Worm (Caenorhabditis elegans) whole organism, young adult: ENCODE measurements around the gene clec-202.

Source experiments
- F10E7.11 ChIP-seq: sonication (generic microtip); optimal IDR thresholded peaks from 2 replicates; lab custom pipeline; 2017; ENCODE audit warnings: mild to moderate bottlenecking, missing genetic modification characterization, moderate library complexity, missing compliant biosample characterization
- F33H1.4 ChIP-seq: fragments of 200-800 bp; sonication (Bioruptor generic); IDR thresholded peaks from 2 replicates; pipeline ENCODE4 v1.3.6; 2022; ENCODE audit warnings: missing genetic modification reagents, missing genetic modification characterization, missing compliant biosample characterization
- F37B4.10 ChIP-seq: fragments of 200-800 bp; sonication (Bioruptor generic); IDR thresholded peaks from 2 replicates; pipeline ENCODE4 v1.3.6; 2022; ENCODE audit warnings: missing genetic modification characterization, missing compliant biosample characterization
- F57C9.4 ChIP-seq: sonication (generic microtip); optimal IDR thresholded peaks from 2 replicates; lab custom pipeline; 2017; ENCODE audit warnings: mild to moderate bottlenecking, missing genetic modification characterization, missing compliant biosample characterization
- Y53G8AR.9 ChIP-seq: fragments of 200-800 bp; sonication (Bioruptor generic); conservative IDR thresholded peaks from 2 replicates; pipeline ENCODE4 v1.3.6; 2022; ENCODE audit warnings: missing genetic modification reagents, missing genetic modification characterization, missing compliant biosample characterization
- Y56A3A.18 ChIP-seq: fragments of 200-800 bp; sonication (Bioruptor generic); IDR thresholded peaks from 2 replicates; pipeline ENCODE4 v1.3.6; 2022; ENCODE audit warnings: missing genetic modification reagents, missing genetic modification characterization, missing compliant biosample characterization
- Y79H2A.3 ChIP-seq: fragments of 200-800 bp; sonication (Bioruptor generic); conservative IDR thresholded peaks from 2 replicates; pipeline ENCODE4 v1.3.6; 2022; ENCODE audit warnings: missing genetic modification reagents, missing genetic modification characterization, missing compliant biosample characterization
- Y95B8A.8 ChIP-seq: fragments of 200-800 bp; sonication (Bioruptor generic); IDR thresholded peaks from 2 replicates; pipeline ENCODE4 v1.3.6; 2022; ENCODE audit warnings: missing genetic modification reagents, missing genetic modification characterization, missing compliant biosample characterization
- ZK185.1 ChIP-seq: sonication (generic microtip); optimal IDR thresholded peaks from 2 replicates; lab custom pipeline; 2016; ENCODE audit warnings: mild to moderate bottlenecking, missing genetic modification characterization, missing compliant biosample characterization; ENCODE audit not compliant: poor library complexity, severe bottlenecking
- aptf-3 ChIP-seq: fragments of 200-800 bp; sonication (Bioruptor generic); IDR thresholded peaks from 2 replicates; pipeline ENCODE4 v1.3.6; 2022; ENCODE audit warnings: missing genetic modification characterization, missing compliant biosample characterization
- atf-7 ChIP-seq: sonication (generic microtip); optimal IDR thresholded peaks from 2 replicates; lab custom pipeline; 2017; ENCODE audit warnings: mild to moderate bottlenecking, missing genetic modification characterization, missing compliant biosample characterization
- athp-1 ChIP-seq: sonication (generic microtip); optimal IDR thresholded peaks from 2 replicates; lab custom pipeline; 2017; ENCODE audit warnings: mild to moderate bottlenecking, missing genetic modification characterization, missing compliant biosample characterization
- attf-6 ChIP-seq: fragments of 200-800 bp; sonication (Bioruptor generic); IDR thresholded peaks from 2 replicates; pipeline ENCODE4 v1.3.6; 2022; ENCODE audit warnings: missing genetic modification reagents, missing genetic modification characterization, missing compliant biosample characterization
- ceh-27 ChIP-seq: fragments of 200-800 bp; sonication (Bioruptor generic); optimal IDR thresholded peaks from 2 replicates; lab custom pipeline; 2018; ENCODE audit warnings: mild to moderate bottlenecking, missing genetic modification characterization, moderate library complexity, missing compliant biosample characterization
- ceh-40 ChIP-seq: fragments of 200-800 bp; sonication (Bioruptor generic); IDR thresholded peaks from 2 replicates; pipeline ENCODE4 v1.3.6; 2022; ENCODE audit warnings: missing genetic modification characterization, missing compliant biosample characterization
- ceh-91 ChIP-seq: fragments of 200-800 bp; sonication (Bioruptor generic); IDR thresholded peaks from 2 replicates; pipeline ENCODE4 v1.3.6; 2022; ENCODE audit warnings: missing genetic modification reagents, missing genetic modification characterization, missing compliant biosample characterization
- dpff-1 ChIP-seq: sonication (generic microtip); optimal IDR thresholded peaks from 2 replicates; lab custom pipeline; 2017; ENCODE audit warnings: mild to moderate bottlenecking, missing genetic modification characterization, missing compliant biosample characterization
- ekl-4 ChIP-seq: fragments of 200-800 bp; sonication (Bioruptor generic); IDR thresholded peaks from 2 replicates; pipeline ENCODE4 v1.3.6; 2022; ENCODE audit warnings: missing genetic modification reagents, missing genetic modification characterization, missing compliant biosample characterization
- hrde-1 ChIP-seq: sonication (generic microtip); optimal IDR thresholded peaks from 2 replicates; lab custom pipeline; 2016; ENCODE audit warnings: missing genetic modification characterization, mild to moderate bottlenecking, missing compliant biosample characterization, moderate library complexity, missing genotype, missing genetic modification reagents, borderline replicate concordance
- lin-40 ChIP-seq: sonication (generic microtip); optimal IDR thresholded peaks from 2 replicates; lab custom pipeline; 2016; ENCODE audit warnings: missing genetic modification characterization, mild to moderate bottlenecking, missing compliant biosample characterization, missing genotype, missing genetic modification reagents
- lsl-1 ChIP-seq: fragments of 200-800 bp; sonication (Bioruptor generic); optimal IDR thresholded peaks from 2 replicates; lab custom pipeline; 2018; ENCODE audit warnings: mild to moderate bottlenecking, missing genetic modification characterization, moderate library complexity, missing compliant biosample characterization
- madf-6 ChIP-seq: fragments of 200-800 bp; sonication (Bioruptor generic); IDR thresholded peaks from 2 replicates; pipeline ENCODE4 v1.3.6; 2022; ENCODE audit warnings: missing genetic modification reagents, missing genetic modification characterization, missing compliant biosample characterization
- mel-28 ChIP-seq: sonication (generic microtip); optimal IDR thresholded peaks from 2 replicates; lab custom pipeline; 2016; ENCODE audit warnings: borderline replicate concordance, mild to moderate bottlenecking, missing genetic modification characterization, missing compliant biosample characterization
- mxl-1 ChIP-seq: sonication (generic microtip); optimal IDR thresholded peaks from 2 replicates; lab custom pipeline; 2016; ENCODE audit warnings: missing genetic modification characterization, missing compliant biosample characterization
- nfya-1 ChIP-seq: sonication (generic microtip); optimal IDR thresholded peaks from 2 replicates; lab custom pipeline; 2017; ENCODE audit warnings: antibody characterized with exemption, missing compliant biosample characterization, missing genetic modification characterization, borderline replicate concordance; ENCODE audit not compliant: insufficient read depth
- nfya-2 ChIP-seq: fragments of 200-800 bp; sonication (Bioruptor generic); IDR thresholded peaks from 2 replicates; pipeline ENCODE4 v1.3.6; 2022; ENCODE audit warnings: missing genetic modification reagents, missing genetic modification characterization, missing compliant biosample characterization
- rcor-1 ChIP-seq: fragments of 200-800 bp; sonication (Bioruptor generic); IDR thresholded peaks from 2 replicates; pipeline ENCODE4 v1.3.6; 2022; ENCODE audit warnings: missing genetic modification reagents, missing genetic modification characterization, missing compliant biosample characterization
- sdz-38 ChIP-seq: sonication (generic microtip); optimal IDR thresholded peaks from 2 replicates; lab custom pipeline; 2016; ENCODE audit warnings: missing genotype, missing genetic modification characterization, missing compliant biosample characterization
- snpc-4 ChIP-seq, 5 experiments: fragments of 150-350 bp in 1 of 5; sonication (generic microtip) in 4 of 5; optimal IDR thresholded peaks; 2 replicates each; lab custom pipeline; 2014 to 2018; ENCODE audit warnings: missing genetic modification characterization in 5 of 5, missing biosample characterization in 3 of 5, antibody characterized with exemption in 2 of 5, mild to moderate bottlenecking in 2 of 5, missing compliant biosample characterization in 2 of 5, missing genotype in 2 of 5, moderate library complexity in 2 of 5, missing genetic modification reagents in 1 of 5
- somi-1 ChIP-seq: fragments of 200-800 bp; sonication (Bioruptor generic); optimal IDR thresholded peaks from 2 replicates; lab custom pipeline; 2018; ENCODE audit warnings: mild to moderate bottlenecking, missing genetic modification characterization, missing compliant biosample characterization
- ztf-18 ChIP-seq: sonication (generic microtip); optimal IDR thresholded peaks from 2 replicates; lab custom pipeline; 2016; ENCODE audit warnings: missing genotype, mild to moderate bottlenecking, missing genetic modification characterization, missing compliant biosample characterization
- ztf-26 ChIP-seq: sonication (generic microtip); optimal IDR thresholded peaks from 2 replicates; lab custom pipeline; 2017; ENCODE audit warnings: missing genetic modification characterization, missing compliant biosample characterization
- ztf-28 ChIP-seq: fragments of 200-800 bp; sonication (Bioruptor generic); IDR thresholded peaks from 2 replicates; pipeline ENCODE4 v1.3.6; 2022; ENCODE audit warnings: missing genetic modification reagents, missing genetic modification characterization, missing compliant biosample characterization
- ztf-3 ChIP-seq: fragments of 200-800 bp; sonication (Bioruptor generic); optimal IDR thresholded peaks from 2 replicates; lab custom pipeline; 2018; ENCODE audit warnings: mild to moderate bottlenecking, missing genetic modification characterization, missing compliant biosample characterization

Gene clec-202

DNA sequence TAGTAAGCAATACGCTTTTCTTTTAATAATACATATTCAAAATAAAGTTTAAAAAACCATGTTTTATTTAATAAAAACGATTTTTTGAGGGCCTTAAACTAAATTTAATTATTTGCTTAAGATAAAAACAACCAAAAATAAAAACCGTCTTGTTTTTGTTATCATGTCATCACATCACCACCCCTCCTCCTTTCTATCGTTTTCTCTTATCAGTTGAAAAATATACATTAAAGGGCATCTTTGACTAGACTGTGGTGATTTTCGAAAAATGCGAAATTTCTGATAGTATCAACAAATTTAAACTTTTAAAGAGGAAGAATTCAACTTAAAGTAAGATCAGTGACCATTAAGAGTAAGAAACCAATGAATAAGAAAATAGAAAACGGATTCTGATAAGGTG lies 44.9 kb downstream of the clec-202 start:
- TF ChIP-seq F57C9.4 (tag; lab: Kevin White, UChicago) = no peak
- TF ChIP-seq aptf-3 (GFP tag; lab: Robert Waterston, UW) = no peak
- TF ChIP-seq ZK185.1 = no peak
- TF ChIP-seq athp-1 = no peak
- TF ChIP-seq Y95B8A.8 (GFP tag; lab: Robert Waterston, UW) = no peak
- TF ChIP-seq ztf-3 = no peak
- no peak for TF ChIP-seq dpff-1 (tag; lab: Kevin White, UChicago)
- no peak for TF ChIP-seq madf-6 (GFP tag; lab: Robert Waterston, UW)
- no peak for TF ChIP-seq F33H1.4
- TF ChIP-seq ceh-91 (GFP tag; lab: Robert Waterston, UW) = no peak
- TF ChIP-seq nfya-1 (tag; lab: Kevin White, UChicago) = no peak

DNA sequence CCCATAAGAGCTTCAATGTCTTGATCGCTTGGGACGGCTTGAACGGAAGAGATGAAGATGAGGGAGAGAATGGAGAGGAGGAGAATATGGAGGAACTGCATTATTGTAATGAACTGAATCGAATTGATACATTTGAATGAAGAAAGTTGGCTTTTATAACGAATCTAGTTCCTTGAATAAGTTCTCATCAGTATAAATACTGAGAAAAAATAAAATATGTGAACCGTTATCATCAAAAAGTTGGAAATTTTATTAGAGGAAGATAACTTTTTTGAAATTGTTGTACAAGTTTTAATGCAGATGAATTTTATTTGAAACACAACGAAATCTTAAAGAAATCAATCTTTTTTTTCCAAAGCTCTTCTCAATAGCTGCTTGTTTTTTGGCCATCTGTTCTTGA lies 45.8 kb downstream of the clec-202 start, which contains the start of gene T02D1.7:
Gene T02D1.7 (minus strand): TSS at position 101 of the 400 bp plus-strand sequence.
- TF ChIP-seq ztf-26 (tag; lab: Kevin White, UChicago) (no peak), lsl-1 (GFP tag; lab: Kevin White, UChicago) (no peak), Y79H2A.3 (GFP tag; lab: Robert Waterston, UW) (no peak), somi-1 (GFP tag; lab: Kevin White, UChicago) (no peak), ekl-4 (no peak), ztf-18 (no peak), Y56A3A.18 (no peak)

DNA sequence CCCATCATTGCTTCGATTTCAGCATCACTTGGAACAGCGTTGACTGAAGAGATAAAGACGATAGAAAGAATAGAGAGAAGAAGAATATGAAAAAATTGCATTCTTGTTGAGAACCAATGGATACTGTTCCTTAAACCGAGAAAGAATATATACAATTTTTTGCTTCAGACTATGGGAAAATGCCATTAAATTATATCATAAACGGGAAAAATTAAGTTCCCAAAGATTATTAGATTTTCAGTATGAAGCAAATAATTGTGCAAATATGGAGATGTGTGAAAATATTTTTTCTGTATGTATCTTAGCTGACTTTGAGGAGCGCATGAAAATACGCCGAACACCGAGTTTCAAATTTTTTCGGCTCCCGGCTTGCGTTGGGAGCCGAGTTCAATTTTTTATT lies 46.2 kb downstream of the clec-202 start, which contains the start of gene T02D1.9:
Gene T02D1.9 (minus strand): TSS at position 101 of the 400 bp plus-strand sequence.
- TF ChIP-seq F10E7.11 (tag; lab: Kevin White, UChicago) (no peak), sdz-38 (tag; lab: Kevin White, UChicago) (no peak), hrde-1 (no peak), atf-7 (tag; lab: Kevin White, UChicago) (no peak), mel-28 (tag; lab: Kevin White, UChicago) (no peak), ceh-27 (no peak)

DNA sequence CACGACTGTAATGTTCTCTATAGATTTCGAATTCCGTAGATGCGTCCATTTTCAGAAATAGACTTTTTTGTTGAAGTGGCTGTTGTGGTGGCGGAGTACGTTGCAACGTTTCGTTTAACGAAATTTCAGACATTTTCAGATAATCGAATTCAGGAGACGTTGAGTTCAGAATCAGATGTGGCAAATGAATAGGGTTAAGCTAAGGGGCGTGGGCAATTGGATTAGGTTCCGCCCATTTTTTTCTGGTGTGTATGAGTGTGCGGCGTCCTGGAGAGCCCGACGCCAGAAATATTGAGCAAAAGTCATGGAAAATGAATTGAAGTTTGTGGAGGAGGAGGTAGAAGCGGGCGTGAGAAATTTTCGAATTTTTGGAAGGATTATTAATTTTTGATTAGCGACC lies 52.1 kb downstream of the clec-202 start:
- TF ChIP-seq ztf-28 (GFP tag; lab: Robert Waterston, UW) (no peak), nfya-2 (no peak), Y95B8A.8 (GFP tag; lab: Robert Waterston, UW) (no peak), rcor-1 (GFP tag; lab: Robert Waterston, UW) (no peak), F10E7.11 (tag; lab: Kevin White, UChicago) (no peak), Y53G8AR.9 (GFP tag; lab: Robert Waterston, UW) (no peak), snpc-4 (GFP tag; optimal IDR thresholded peaks at IDR 0.05; lab: Kevin White, UChicago) (no peak), snpc-4 (tag; optimal IDR thresholded peaks at IDR 0.05; lab: Kevin White, UChicago) (no peak), lin-40 (tag; lab: Kevin White, UChicago) (no peak), F37B4.10 (GFP tag; lab: Robert Waterston, UW) (no peak), ceh-40 (GFP tag; lab: Robert Waterston, UW) (no peak), lsl-1 (GFP tag; lab: Kevin White, UChicago) (no peak), mxl-1 (no peak), attf-6 (no peak)
